Worm (Caenorhabditis elegans): ENCODE measurements around the gene F55A11.6.
A peak's percentile ranks its signal among the peaks of the same experiment; 100 is the strongest.

F55A11.6 gene

DNA sequence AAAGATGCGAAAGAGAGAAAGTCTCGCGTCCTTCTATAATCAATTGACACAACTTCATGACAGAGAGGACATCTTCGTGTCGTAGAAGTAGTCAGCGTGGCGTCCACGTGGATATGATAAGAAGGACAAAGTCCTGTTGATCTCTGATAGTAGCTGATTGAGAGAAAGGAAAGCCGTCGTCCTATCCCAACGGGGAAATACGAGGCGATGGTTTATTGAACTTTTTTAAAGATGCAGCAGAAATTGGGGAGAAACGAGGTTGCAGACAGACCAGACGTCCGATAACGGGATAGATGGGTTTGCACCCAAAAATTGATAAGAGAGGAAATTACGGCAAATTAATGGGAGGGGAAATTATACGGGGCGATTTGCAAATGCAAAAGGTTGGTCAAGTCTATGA lies 25.9 kb downstream of the F55A11.6 start (continued):
- TF ChIP-seq hif-1 (tag; optimal IDR thresholded peaks at IDR 0.05) (no peak), lir-3 (tag; optimal IDR thresholded peaks at IDR 0.05) (no peak), spr-3 (GFP tag; optimal IDR thresholded peaks at IDR 0.05) (no peak), snpc-1.2 (GFP tag; IDR thresholded peaks at IDR 0.05) (no peak), dmd-6 (GFP tag; IDR thresholded peaks at IDR 0.05) (peak; percentile 87), nhr-11 (tag; optimal IDR thresholded peaks at IDR 0.05) (no peak), nhr-41 (GFP tag; IDR thresholded peaks at IDR 0.05) (no peak), snpc-4 (tag; optimal IDR thresholded peaks at IDR 0.05) (no peak), nhr-6 (tag; optimal IDR thresholded peaks at IDR 0.05) (no peak), dmd-9 (GFP tag; IDR thresholded peaks at IDR 0.05) (no peak), hmg-1.1 (GFP tag; IDR thresholded peaks at IDR 0.05) (0 out of 2 replicates have a peak, but pooled peaks have one; percentile 11), lim-7 (GFP tag; IDR thresholded peaks at IDR 0.05) (no peak), T26A8.4 (GFP tag; IDR thresholded peaks at IDR 0.05) (peak; percentile 34; the same call in 1 of the 2 replicates), ceh-62 (tag; optimal IDR thresholded peaks at IDR 0.05) (no peak), daf-16 (GFP tag; optimal IDR thresholded peaks at IDR 0.05) (no peak), daf-16 (tag; optimal IDR thresholded peaks at IDR 0.05) (no peak), ceh-82 (tag; optimal IDR thresholded peaks at IDR 0.05) (no peak)

- TF ChIP-seq nhr-10 (tag; optimal IDR thresholded peaks at IDR 0.05), result no peak
- peak; percentile 8 for TF ChIP-seq nhr-48 (tag; optimal IDR thresholded peaks at IDR 0.05)
- no peak for TF ChIP-seq fkh-10 (GFP tag; optimal IDR thresholded peaks at IDR 0.05)
- TF ChIP-seq ceh-32 (tag; optimal IDR thresholded peaks at IDR 0.05; ENCODE audit: poor library complexity), result no peak
- TF ChIP-seq hlh-30 (tag; optimal IDR thresholded peaks at IDR 0.05; ENCODE audit: insufficient read depth), result peak; percentile 72
- TF ChIP-seq nhr-25 (tag; optimal IDR thresholded peaks at IDR 0.05; ENCODE audit: borderline replicate concordance, insufficient read depth), result peak; percentile 33
- peak; percentile 70 for TF ChIP-seq dmd-6 (GFP tag; IDR thresholded peaks at IDR 0.05)
- TF ChIP-seq lsy-2 (tag; optimal IDR thresholded peaks at IDR 0.05), result peak in 1 of 2 experiments; percentile 48
- TF ChIP-seq nhr-28 (tag; optimal IDR thresholded peaks at IDR 0.05), result peak; percentile 49
- peak; percentile 55 for TF ChIP-seq gei-8 (GFP tag; optimal IDR thresholded peaks at IDR 0.05)
- TF ChIP-seq spr-1 (tag; optimal IDR thresholded peaks at IDR 0.05), result no peak
- TF ChIP-seq dve-1 (tag; optimal IDR thresholded peaks at IDR 0.05; ENCODE audit: insufficient read depth), result peak; percentile 28
- TF ChIP-seq mdl-1 (tag; optimal IDR thresholded peaks at IDR 0.05), result peak in 1 of 2 experiments; percentile 63
- peak; percentile 37 for TF ChIP-seq cey-2 (tag; optimal IDR thresholded peaks at IDR 0.05; ENCODE audit: borderline replicate concordance, insufficient read depth)
- peak; percentile 78 for TF ChIP-seq ztf-7 (tag; optimal IDR thresholded peaks at IDR 0.05)
- peak; percentile 66; the same call in 1 of the 2 replicates for TF ChIP-seq ceh-20 (GFP tag; IDR thresholded peaks at IDR 0.05)
Measured at ce11 chrV:11803518-11803994, 26.9 kb downstream of the F55A11.6 start.

DNA sequence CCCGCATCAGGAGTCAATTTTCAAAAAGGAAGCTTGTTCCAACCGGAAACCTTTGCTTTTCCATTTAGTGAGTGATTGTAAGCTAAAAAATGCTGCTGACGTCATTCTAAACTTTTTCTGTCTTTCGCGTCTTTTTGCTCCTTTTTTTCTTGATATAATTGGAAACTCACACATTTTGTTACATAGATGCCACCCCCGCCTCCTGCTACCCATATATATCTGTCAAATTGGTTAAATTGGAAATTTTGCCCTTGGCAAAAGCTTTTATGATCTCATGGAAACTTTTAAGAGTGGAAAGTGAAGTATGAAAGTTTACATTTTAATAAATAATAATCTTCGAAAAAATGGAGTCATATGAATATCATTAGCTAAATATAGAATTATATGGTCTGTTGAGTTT lies 33.3 kb downstream of the F55A11.6 start:
- TF ChIP-seq tra-1 (GFP tag; IDR thresholded peaks at IDR 0.05) (no peak), aha-1 (tag) (peak; percentile 77)

DNA sequence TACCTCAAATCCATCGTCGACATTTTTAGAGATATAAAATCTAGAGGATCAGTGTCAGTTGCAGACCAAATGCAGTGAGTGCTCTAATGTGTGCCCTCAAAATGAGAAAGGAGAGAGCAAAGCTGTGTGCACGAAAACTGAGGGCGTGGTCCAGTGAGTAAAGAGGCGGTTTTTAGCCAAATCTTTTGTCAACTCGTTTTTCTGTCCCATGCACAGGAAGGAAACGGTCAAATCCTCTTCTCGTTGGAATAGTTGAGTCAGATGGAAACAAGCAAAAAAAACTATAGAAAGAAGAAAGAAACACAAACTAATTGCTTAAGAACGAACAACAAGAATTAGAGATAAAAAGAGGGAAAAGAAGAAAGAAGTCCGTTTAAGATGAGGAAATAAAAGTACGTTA lies 35.3 kb downstream of the F55A11.6 start, which contains the start of gene D2023.3:
D2023.3 (minus strand) TSS at position 101 of the 400 bp plus-strand sequence.
- peak in 1 of 2 experiments; percentile 72 for TF ChIP-seq unc-62 (GFP tag; optimal IDR thresholded peaks at IDR 0.05 in 1 of 2)
- TF ChIP-seq unc-62 (tag; optimal IDR thresholded peaks at IDR 0.05), result no peak
- TF ChIP-seq nhr-111 (GFP tag; optimal IDR thresholded peaks at IDR 0.05), result no peak

Measured in whole organism, L4 larva.